Fruit fly (Drosophila melanogaster) whole organism, wandering third instar larva: ENCODE data around the gene CG14780.
A peak's percentile ranks its signal among the peaks of the same experiment; 100 is the strongest.

Experiments used
- Abd-B ChIP-seq: fragments of >200 bp; optimal IDR thresholded peaks from 2 replicates; lab custom pipeline; 2017; ENCODE audit warnings: missing biosample characterization, missing genetic modification characterization
- CG32264 ChIP-seq: fragments of 200-800 bp; sonication (Bioruptor generic); optimal IDR thresholded peaks from 2 replicates; lab custom pipeline; 2016; ENCODE audit warnings: missing biosample characterization, missing genetic modification characterization
- CG9705 ChIP-seq: fragments of 200-800 bp; sonication (Bioruptor generic); optimal IDR thresholded peaks from 2 replicates; lab custom pipeline; 2018; ENCODE audit warnings: missing biosample characterization, mild to moderate bottlenecking, missing genetic modification characterization
- CrebA ChIP-seq: fragments of 200-800 bp; sonication (Bioruptor generic); optimal IDR thresholded peaks from 2 replicates; lab custom pipeline; 2016; ENCODE audit warnings: missing biosample characterization, mild to moderate bottlenecking, missing genetic modification characterization, borderline replicate concordance
- Dfd ChIP-seq: fragments of >200 bp; optimal IDR thresholded peaks from 2 replicates; lab custom pipeline; 2017; ENCODE audit warnings: missing biosample characterization, missing genetic modification characterization
- Dif ChIP-seq: fragments of 200-275, 200-300 bp; sonication (Bioruptor generic); optimal IDR thresholded peaks from 2 replicates; lab custom pipeline; 2018; ENCODE audit warnings: missing biosample characterization, missing genetic modification characterization; ENCODE audit not compliant: partially characterized antibody
- GATAd ChIP-seq: sonication (Bioruptor generic); optimal IDR thresholded peaks from 2 replicates; lab custom pipeline; 2016; ENCODE audit warnings: missing biosample characterization, missing genetic modification characterization
- HLH106 ChIP-seq: fragments of 200-800 bp; optimal IDR thresholded peaks from 3 replicates; lab custom pipeline; 2019; ENCODE audit warnings: missing biosample characterization, mild to moderate bottlenecking, missing genetic modification characterization, moderate library complexity
- Hnf4 ChIP-seq: fragments of 200-800 bp; sonication (Bioruptor generic); optimal IDR thresholded peaks from 2 replicates; lab custom pipeline; 2016; ENCODE audit warnings: missing biosample characterization, mild to moderate bottlenecking, missing genetic modification characterization
- Hr78 ChIP-seq: fragments of >200 bp; optimal IDR thresholded peaks from 2 replicates; lab custom pipeline; 2017; ENCODE audit warnings: missing biosample characterization, missing genetic modification characterization
- Jra ChIP-seq: sonication (Bioruptor generic); optimal IDR thresholded peaks from 2 replicates; lab custom pipeline; 2016; ENCODE audit warnings: missing biosample characterization, missing genetic modification characterization
- Mio ChIP-seq: sonication (Bioruptor generic); optimal IDR thresholded peaks from 2 replicates; lab custom pipeline; 2016; ENCODE audit warnings: missing biosample characterization, missing genetic modification characterization
- Myc ChIP-seq: fragments of >200 bp; optimal IDR thresholded peaks from 2 replicates; lab custom pipeline; 2017
- OdsH ChIP-seq: fragments of 200-800 bp; sonication (Bioruptor generic); optimal IDR thresholded peaks from 2 replicates; lab custom pipeline; 2016; ENCODE audit warnings: missing biosample characterization, mild to moderate bottlenecking, missing genetic modification characterization
- Rel ChIP-seq, 2 experiments: fragments of 200-800 bp; sonication (Bioruptor generic) in 1 of 2; optimal IDR thresholded peaks; 2 replicates in 1 of 2; 3 replicates in 1 of 2; lab custom pipeline; 2016 to 2019; ENCODE audit warnings: mild to moderate bottlenecking in 2 of 2, missing biosample characterization in 2 of 2, missing genetic modification characterization in 2 of 2, moderate library complexity in 1 of 2
- Sp1 ChIP-seq: fragments of 200-800 bp; sonication (Bioruptor generic); optimal IDR thresholded peaks from 3 replicates; lab custom pipeline; 2019; ENCODE audit warnings: missing biosample characterization, mild to moderate bottlenecking, missing genetic modification characterization, moderate library complexity
- Vsx2 ChIP-seq: fragments of 200-300, 225-300 bp; sonication (Bioruptor generic); optimal IDR thresholded peaks from 2 replicates; lab custom pipeline; 2018; ENCODE audit warnings: missing biosample characterization, missing genetic modification characterization; ENCODE audit not compliant: partially characterized antibody
- br ChIP-seq: fragments of 200-800 bp; sonication (Bioruptor generic); optimal IDR thresholded peaks from 2 replicates; lab custom pipeline; 2016; ENCODE audit warnings: missing biosample characterization, missing genetic modification characterization
- dl ChIP-seq, 2 experiments: fragments of 175-275, 200-275 bp in 1 of 2; fragments of 200-275 bp in 1 of 2; sonication (Bioruptor generic); optimal IDR thresholded peaks; lab custom pipeline; 2018; ENCODE audit warnings: mild to moderate bottlenecking in 2 of 2, missing biosample characterization in 2 of 2, missing genetic modification characterization in 2 of 2, moderate library complexity in 2 of 2; ENCODE audit not compliant: partially characterized antibody in 2 of 2, insufficient read depth in 1 of 2
- dmrt93B ChIP-seq: fragments of 200-800 bp; sonication (Bioruptor generic); optimal IDR thresholded peaks from 2 replicates; lab custom pipeline; 2018; ENCODE audit warnings: missing biosample characterization, mild to moderate bottlenecking, missing genetic modification characterization
- ey ChIP-seq: fragments of 200-800 bp; sonication (Bioruptor generic); optimal IDR thresholded peaks from 2 replicates; lab custom pipeline; 2016; ENCODE audit warnings: missing biosample characterization, missing genetic modification characterization
- foxo ChIP-seq, 2 experiments: fragments of 200-800 bp; sonication (Bioruptor generic); optimal IDR thresholded peaks; 2 replicates in 1 of 2; 3 replicates in 1 of 2; lab custom pipeline; 2016 to 2017; ENCODE audit warnings: missing biosample characterization in 2 of 2, missing genetic modification characterization in 2 of 2
- fru ChIP-seq: fragments of 200-800 bp; sonication (Bioruptor generic); optimal IDR thresholded peaks from 3 replicates; lab custom pipeline; 2016; ENCODE audit warnings: missing biosample characterization, mild to moderate bottlenecking, missing genetic modification characterization
- h ChIP-seq: fragments of 200-800 bp; sonication (Bioruptor generic); optimal IDR thresholded peaks from 3 replicates; lab custom pipeline; 2016; ENCODE audit warnings: missing biosample characterization, mild to moderate bottlenecking, missing genetic modification characterization
- lola ChIP-seq: fragments of >200 bp; optimal IDR thresholded peaks from 2 replicates; lab custom pipeline; 2017; ENCODE audit warnings: missing biosample characterization, missing genetic modification characterization
- pan ChIP-seq: fragments of >200 bp; optimal IDR thresholded peaks from 2 replicates; lab custom pipeline; 2017
- psq ChIP-seq: fragments of 200-800 bp; sonication (Bioruptor generic); optimal IDR thresholded peaks from 3 replicates; lab custom pipeline; 2017; ENCODE audit warnings: missing biosample characterization, mild to moderate bottlenecking, missing genetic modification characterization, moderate library complexity
- rgr ChIP-seq: fragments of 200-800 bp; sonication (Bioruptor generic); optimal IDR thresholded peaks from 3 replicates; lab custom pipeline; 2016; ENCODE audit warnings: missing biosample characterization, mild to moderate bottlenecking, missing genetic modification characterization
- sage ChIP-seq: fragments of 200-800 bp; sonication (Bioruptor generic); optimal IDR thresholded peaks from 2 replicates; lab custom pipeline; 2016; ENCODE audit warnings: missing biosample characterization, mild to moderate bottlenecking, missing genetic modification characterization
- sv ChIP-seq: fragments of 200-800 bp; sonication (Bioruptor generic); optimal IDR thresholded peaks from 3 replicates; lab custom pipeline; 2016; ENCODE audit warnings: missing biosample characterization, missing genetic modification characterization
- woc ChIP-seq: sonication (Bioruptor generic); optimal IDR thresholded peaks from 2 replicates; lab custom pipeline; 2016; ENCODE audit warnings: missing biosample characterization, mild to moderate bottlenecking, missing genetic modification characterization

The CG14780 gene

dm6 chrX:1507751-1508150 lies 35.4 kb downstream of the CG14780 start, which contains the start of gene Nmdar2:
Gene Nmdar2 (minus strand): TSS chrX:1507809.
- TF ChIP-seq CG32264, result no peak
- no peak for TF ChIP-seq Mio (GFP tag; lab: Kevin White, UChicago)
- no peak for TF ChIP-seq Hr78 (GFP tag; lab: Kevin White, UChicago)
- no peak for TF ChIP-seq rgr
- TF ChIP-seq fru (GFP tag; lab: Kevin White, UChicago), result no peak
- TF ChIP-seq Abd-B (GFP tag; lab: Kevin White, UChicago), result no peak
- no peak for TF ChIP-seq br (GFP tag; lab: Kevin White, UChicago)
- TF ChIP-seq Sp1 (GFP tag; lab: Kevin White, UChicago), result no peak
- no peak for TF ChIP-seq Dfd
- no peak for TF ChIP-seq Jra (GFP tag; lab: Kevin White, UChicago)
- no peak for TF ChIP-seq foxo (GFP tag; optimal IDR thresholded peaks at IDR 0.05; lab: Kevin White, UChicago)
- no peak for TF ChIP-seq sage (GFP tag; lab: Kevin White, UChicago)
- TF ChIP-seq sv (GFP tag; lab: Kevin White, UChicago), result no peak
- no peak for TF ChIP-seq HLH106
- TF ChIP-seq lola (GFP tag; lab: Kevin White, UChicago), result no peak
- TF ChIP-seq, all 38 proteins: peak for 0

- TF ChIP-seq ey (no peak), rgr (no peak), Vsx2 (no peak), Dif (no peak), OdsH (GFP tag; lab: Kevin White, UChicago) (no peak), Hr78 (GFP tag; lab: Kevin White, UChicago) (no peak), dmrt93B (GFP tag; lab: Kevin White, UChicago) (no peak), Mio (GFP tag; lab: Kevin White, UChicago) (no peak), dl (GFP tag; optimal IDR thresholded peaks at IDR 0.05; lab: Kevin White, UChicago; ENCODE audit: insufficient read depth in 1 of 2, partially characterized antibody in 2 of 2) (no peak), Hnf4 (GFP tag; lab: Kevin White, UChicago) (no peak), pan (lab: Kevin White, UChicago) (no peak), CG9705 (GFP tag; lab: Kevin White, UChicago) (no peak), Dfd (no peak), GATAd (GFP tag; lab: Kevin White, UChicago) (no peak), Sp1 (GFP tag; lab: Kevin White, UChicago) (no peak), h (GFP tag; lab: Kevin White, UChicago) (no peak)
- TF ChIP-seq, all 38 proteins: peak for 0
Observed at dm6 chrX:1508241-1508823, 36.0 kb downstream of the CG14780 start.

dm6 chrX:1512753-1513226 lies 40.5 kb downstream of the CG14780 start, which contains the start of gene CG14795:
Gene CG14795 (minus strand): TSS chrX:1512803.
- TF ChIP-seq HLH106 (peak; percentile 22), CG32264 (no peak), dl (GFP tag; optimal IDR thresholded peaks at IDR 0.05; lab: Kevin White, UChicago; ENCODE audit: insufficient read depth in 1 of 2, partially characterized antibody in 2 of 2) (peak; percentile 32 to 76), Rel (GFP tag; optimal IDR thresholded peaks at IDR 0.05; lab: Kevin White, UChicago) (no peak), Rel (tag; optimal IDR thresholded peaks at IDR 0.05; lab: Kevin White, UChicago) (peak; percentile 12), Dif (peak; percentile 93), h (GFP tag; lab: Kevin White, UChicago) (peak; percentile 21), Myc (lab: Kevin White, UChicago) (peak; percentile 63), woc (GFP tag; lab: Kevin White, UChicago) (no peak), CrebA (GFP tag; lab: Kevin White, UChicago) (no peak), Sp1 (GFP tag; lab: Kevin White, UChicago) (peak; percentile 4), Vsx2 (peak; percentile 98), rgr (peak; percentile 0)

- TF ChIP-seq psq (GFP tag; lab: Kevin White, UChicago) (no peak), dl (GFP tag; optimal IDR thresholded peaks at IDR 0.05; lab: Kevin White, UChicago; ENCODE audit: insufficient read depth in 1 of 2, partially characterized antibody in 2 of 2) (no peak), woc (GFP tag; lab: Kevin White, UChicago) (no peak), CG9705 (GFP tag; lab: Kevin White, UChicago) (no peak), Sp1 (GFP tag; lab: Kevin White, UChicago) (no peak), CG32264 (no peak), Myc (lab: Kevin White, UChicago) (no peak), Dif (no peak), Hnf4 (GFP tag; lab: Kevin White, UChicago) (no peak), Mio (GFP tag; lab: Kevin White, UChicago) (no peak), lola (GFP tag; lab: Kevin White, UChicago) (no peak), Hr78 (GFP tag; lab: Kevin White, UChicago) (no peak), ey (no peak), sv (GFP tag; lab: Kevin White, UChicago) (no peak)
Observed at dm6 chrX:1513865-1514264, 41.5 kb downstream of the CG14780 start.
